Worm (Caenorhabditis elegans) whole organism, L4 larva: ENCODE data around the gene mpdu-1.

Experiments
- F26F4.8 ChIP-seq: fragments of 200-800 bp; sonication (Bioruptor generic); conservative IDR thresholded peaks from 2 replicates; pipeline ENCODE4 v1.3.6; 2022; ENCODE audit warnings: missing genetic modification characterization, missing compliant biosample characterization
- ama-1 ChIP-seq: fragments of 150-350 bp; optimal IDR thresholded peaks from 2 replicates; lab custom pipeline; 2014; ENCODE audit warnings: inconsistent platforms, mixed read lengths
- ceh-62 ChIP-seq: sonication (generic microtip); optimal IDR thresholded peaks from 2 replicates; lab custom pipeline; 2017; ENCODE audit warnings: missing biosample characterization, missing genetic modification characterization
- ceh-82 ChIP-seq: sonication (generic microtip); optimal IDR thresholded peaks from 2 replicates; lab custom pipeline; 2017; ENCODE audit warnings: missing biosample characterization, missing genetic modification characterization

DNA sequence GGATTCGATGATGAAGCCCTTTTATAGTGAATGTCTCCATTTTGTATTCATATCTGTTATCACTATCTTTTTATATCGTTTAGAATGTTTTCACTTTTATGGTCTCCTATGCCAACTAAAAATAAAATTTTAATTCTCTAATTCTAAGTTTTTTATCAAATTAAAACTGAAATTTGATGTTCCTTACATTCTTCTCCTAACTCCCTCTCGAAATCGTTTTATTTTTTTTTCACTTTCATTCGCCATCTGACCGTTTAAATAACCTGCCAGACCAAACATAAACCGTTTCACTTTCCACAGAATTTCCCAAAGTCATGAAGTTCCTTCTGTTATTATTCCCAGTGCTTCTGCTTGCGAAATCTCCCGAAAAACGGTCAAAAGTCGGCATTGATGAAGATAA is 20.2 kb upstream of the mpdu-1 start, which contains the start of gene F52E1.5:
- no peak for TF ChIP-seq F26F4.8 (GFP tag; lab: Robert Waterston, UW)
- no peak for TF ChIP-seq ama-1 (lab: Kevin White, UChicago)
- no peak for TF ChIP-seq ceh-82 (tag; lab: Kevin White, UChicago)
- no peak for TF ChIP-seq ceh-62 (tag; lab: Kevin White, UChicago)
